Worm (Caenorhabditis elegans) whole organism, L4 larva: Measurements from ENCODE around the gene dmsr-13.

Experiments used
- D1046.2 ChIP-seq: fragments of 200-800 bp; sonication (Bioruptor generic); IDR thresholded peaks from 2 replicates; pipeline ENCODE4 v1.3.6; 2022; ENCODE audit warnings: missing genetic modification characterization, missing compliant biosample characterization
- F10B5.3 ChIP-seq: sonication (generic microtip); optimal IDR thresholded peaks from 2 replicates; lab custom pipeline; 2016; ENCODE audit warnings: mild to moderate bottlenecking, missing genetic modification characterization, missing compliant biosample characterization
- F44E2.7 ChIP-seq: fragments of 200-800 bp; sonication (Bioruptor generic); IDR thresholded peaks from 2 replicates; pipeline ENCODE4 v2.1.2; 2022; ENCODE audit warnings: missing genetic modification characterization, missing compliant biosample characterization
- R02D3.7 ChIP-seq: fragments of 150-350 bp; sonication (generic microtip); optimal IDR thresholded peaks from 3 replicates; lab custom pipeline; 2014; ENCODE audit warnings: missing biosample characterization, missing genetic modification characterization
- T20F7.1 ChIP-seq: fragments of 200-800 bp; sonication (Bioruptor generic); optimal IDR thresholded peaks from 2 replicates; lab custom pipeline; 2018; ENCODE audit warnings: mild to moderate bottlenecking, missing genetic modification characterization, missing compliant biosample characterization
- T26A8.4 ChIP-seq: fragments of 200-800 bp; sonication (Bioruptor generic); IDR thresholded peaks from 2 replicates; pipeline ENCODE4 v1.3.6; 2022; ENCODE audit warnings: missing genetic modification characterization, missing compliant biosample characterization
- Y48G9A.11 ChIP-seq: fragments of 200-800 bp; sonication (Bioruptor generic); IDR thresholded peaks from 2 replicates; pipeline ENCODE4 v1.3.6; 2022; ENCODE audit warnings: missing genetic modification reagents, missing genetic modification characterization, missing compliant biosample characterization
- Y5F2A.4 ChIP-seq: fragments of 200-800 bp; sonication (Bioruptor generic); optimal IDR thresholded peaks from 2 replicates; lab custom pipeline; 2018; ENCODE audit warnings: mild to moderate bottlenecking, missing genetic modification characterization, missing compliant biosample characterization
- ZK337.2 ChIP-seq: fragments of 200-800 bp; sonication (Bioruptor generic); IDR thresholded peaks from 2 replicates; pipeline ENCODE4 v1.3.6; 2022; ENCODE audit warnings: missing genetic modification reagents, missing genetic modification characterization, missing compliant biosample characterization
- ZK546.5 ChIP-seq, 2 experiments: sonication (generic microtip); optimal IDR thresholded peaks; 2 replicates each; lab custom pipeline; 2017; ENCODE audit warnings: missing biosample characterization in 2 of 2, missing genetic modification characterization in 2 of 2
- ama-1 ChIP-seq: fragments of 150-350 bp; optimal IDR thresholded peaks from 2 replicates; lab custom pipeline; 2014; ENCODE audit warnings: inconsistent platforms, mixed read lengths
- arid-1 ChIP-seq: fragments of 200-800 bp; sonication (Bioruptor generic); conservative IDR thresholded peaks from 2 replicates; pipeline ENCODE4 v1.3.6; 2022; ENCODE audit warnings: missing genetic modification reagents, missing genetic modification characterization, missing compliant biosample characterization
- ceh-20 ChIP-seq: fragments of 200-800 bp; sonication (Bioruptor generic); IDR thresholded peaks from 2 replicates; pipeline ENCODE4 v1.3.6; 2022; ENCODE audit warnings: missing genetic modification reagents, missing genetic modification characterization, missing compliant biosample characterization
- ceh-28 ChIP-seq: fragments of 150-350 bp; optimal IDR thresholded peaks from 2 replicates; lab custom pipeline; 2014; ENCODE audit warnings: missing biosample characterization, missing genetic modification reagents, missing genetic modification characterization
- ceh-62 ChIP-seq: sonication (generic microtip); optimal IDR thresholded peaks from 2 replicates; lab custom pipeline; 2017; ENCODE audit warnings: missing biosample characterization, missing genetic modification characterization
- ceh-82 ChIP-seq: sonication (generic microtip); optimal IDR thresholded peaks from 2 replicates; lab custom pipeline; 2017; ENCODE audit warnings: missing biosample characterization, missing genetic modification characterization
- ces-1 ChIP-seq: fragments of 150-350 bp; sonication (generic microtip); optimal IDR thresholded peaks from 4 replicates; lab custom pipeline; 2014; ENCODE audit warnings: missing biosample characterization, missing genetic modification reagents, missing genetic modification characterization
- cey-2 ChIP-seq: sonication (generic microtip); optimal IDR thresholded peaks from 3 replicates; lab custom pipeline; 2017; ENCODE audit warnings: missing genetic modification characterization, mild to moderate bottlenecking, missing compliant biosample characterization, antibody characterized with exemption, borderline replicate concordance; ENCODE audit not compliant: insufficient read depth
- daf-16 ChIP-seq, 3 experiments: sonication (generic microtip); optimal IDR thresholded peaks; 2 replicates each; lab custom pipeline; 2016 to 2017; ENCODE audit warnings: missing genetic modification characterization in 3 of 3, missing genetic modification reagents in 3 of 3, mild to moderate bottlenecking in 2 of 3, missing compliant biosample characterization in 2 of 3, missing biosample characterization in 1 of 3, moderate library complexity in 1 of 3
- daf-19 ChIP-seq: fragments of 200-800 bp; sonication (Bioruptor generic); conservative IDR thresholded peaks from 2 replicates; pipeline ENCODE4 v1.3.6; 2022; ENCODE audit warnings: missing genetic modification characterization, missing compliant biosample characterization
- daf-8 ChIP-seq: fragments of 200-800 bp; sonication (Bioruptor generic); IDR thresholded peaks from 2 replicates; pipeline ENCODE4 v1.3.6; 2022; ENCODE audit warnings: missing genetic modification characterization, missing compliant biosample characterization
- dmd-6 ChIP-seq: fragments of 200-800 bp; sonication (Bioruptor generic); IDR thresholded peaks from 2 replicates; pipeline ENCODE4 v1.3.6; 2022; ENCODE audit warnings: missing genetic modification reagents, missing genetic modification characterization, missing compliant biosample characterization
- dmd-8 ChIP-seq: fragments of 200-800 bp; sonication (Bioruptor generic); IDR thresholded peaks from 2 replicates; pipeline ENCODE4 v1.3.6; 2022; ENCODE audit warnings: missing genetic modification characterization, missing compliant biosample characterization
- dpl-1 ChIP-seq: fragments of 150-350 bp; optimal IDR thresholded peaks from 2 replicates; lab custom pipeline; 2014; ENCODE audit warnings: missing biosample characterization, missing genetic modification reagents, missing genetic modification characterization
- jun-1 ChIP-seq: fragments of 150-350 bp; optimal IDR thresholded peaks from 2 replicates; lab custom pipeline; 2014; ENCODE audit warnings: missing biosample characterization, missing genetic modification reagents, missing genetic modification characterization
- lin-39 ChIP-seq: fragments of 150-350 bp; optimal IDR thresholded peaks from 2 replicates; lab custom pipeline; 2014; ENCODE audit warnings: missing biosample characterization, missing genetic modification reagents, missing genetic modification characterization
- lsy-2 ChIP-seq, 2 experiments: fragments of 150-350 bp in 1 of 2; sonication (generic microtip) in 1 of 2; optimal IDR thresholded peaks; 2 replicates each; lab custom pipeline; 2014 to 2017; ENCODE audit warnings: missing biosample characterization in 2 of 2, missing genetic modification characterization in 2 of 2
- madf-5 ChIP-seq, 2 experiments: fragments of 200-800 bp; sonication (Bioruptor generic); IDR thresholded peaks; 2 replicates each; pipeline ENCODE4 v1.3.6; 2022; ENCODE audit warnings: missing compliant biosample characterization in 2 of 2, missing genetic modification characterization in 2 of 2
- madf-9 ChIP-seq: fragments of 200-800 bp; sonication (Bioruptor generic); conservative IDR thresholded peaks from 2 replicates; pipeline ENCODE4 v1.3.6; 2022; ENCODE audit warnings: missing genetic modification reagents, missing genetic modification characterization, missing compliant biosample characterization
- mdl-1 ChIP-seq, 2 experiments: fragments of 150-350 bp in 1 of 2; sonication (generic microtip) in 1 of 2; optimal IDR thresholded peaks; 2 replicates each; lab custom pipeline; 2014 to 2017; ENCODE audit warnings: missing biosample characterization in 2 of 2, missing genetic modification characterization in 2 of 2
- mes-2 ChIP-seq: sonication (generic microtip); optimal IDR thresholded peaks from 2 replicates; lab custom pipeline; 2016; ENCODE audit warnings: missing genotype, mild to moderate bottlenecking, missing genetic modification characterization, missing compliant biosample characterization; ENCODE audit not compliant: poor library complexity, severe bottlenecking
- mxl-2 ChIP-seq: fragments of 200-800 bp; sonication (Bioruptor generic); conservative IDR thresholded peaks from 2 replicates; pipeline ENCODE4 v1.3.6; 2022; ENCODE audit warnings: missing genetic modification reagents, missing genetic modification characterization, missing compliant biosample characterization
- nhr-102 ChIP-seq: sonication (generic microtip); optimal IDR thresholded peaks from 2 replicates; lab custom pipeline; 2016; ENCODE audit warnings: mild to moderate bottlenecking, missing genetic modification characterization, moderate library complexity, missing compliant biosample characterization
- nhr-11 ChIP-seq: fragments of 150-350 bp; optimal IDR thresholded peaks from 2 replicates; lab custom pipeline; 2014; ENCODE audit warnings: missing biosample characterization, missing genetic modification characterization
- nhr-28 ChIP-seq: fragments of 150-350 bp; optimal IDR thresholded peaks from 2 replicates; lab custom pipeline; 2014; ENCODE audit warnings: missing biosample characterization, missing genetic modification characterization
- nhr-42 ChIP-seq: fragments of 200-800 bp; sonication (Bioruptor generic); IDR thresholded peaks from 2 replicates; pipeline ENCODE4 v1.3.6; 2022; ENCODE audit warnings: missing genetic modification characterization, missing compliant biosample characterization
- nhr-76 ChIP-seq: fragments of 150-350 bp; optimal IDR thresholded peaks from 2 replicates; lab custom pipeline; 2014; ENCODE audit warnings: missing biosample characterization, missing genetic modification characterization
- php-3 ChIP-seq: fragments of 200-800 bp; sonication (Bioruptor generic); IDR thresholded peaks from 2 replicates; pipeline ENCODE4 v1.3.6; 2022; ENCODE audit warnings: missing genetic modification reagents, missing genetic modification characterization, missing compliant biosample characterization
- pqm-1 ChIP-seq: sonication (generic microtip); optimal IDR thresholded peaks from 2 replicates; lab custom pipeline; 2017; ENCODE audit warnings: missing biosample characterization, missing genetic modification characterization
- rbr-2 ChIP-seq: sonication (generic microtip); optimal IDR thresholded peaks from 2 replicates; lab custom pipeline; 2016; ENCODE audit warnings: missing genotype, missing genetic modification characterization, missing compliant biosample characterization
- sdz-12 ChIP-seq: fragments of 200-800 bp; sonication (Bioruptor generic); optimal IDR thresholded peaks from 2 replicates; lab custom pipeline; 2018; ENCODE audit warnings: mild to moderate bottlenecking, missing genetic modification characterization, missing compliant biosample characterization
- set-16 ChIP-seq: fragments of 200-800 bp; sonication (Bioruptor generic); IDR thresholded peaks from 2 replicates; pipeline ENCODE4 v1.3.6; 2022; ENCODE audit warnings: missing genetic modification reagents, missing genetic modification characterization, missing compliant biosample characterization
- skn-1 ChIP-seq: fragments of 150-350 bp; optimal IDR thresholded peaks from 2 replicates; lab custom pipeline; 2014; ENCODE audit warnings: missing biosample characterization, missing genetic modification characterization
- spr-3 ChIP-seq: fragments of 200-800 bp; sonication (Bioruptor generic); optimal IDR thresholded peaks from 2 replicates; lab custom pipeline; 2018; ENCODE audit warnings: mild to moderate bottlenecking, missing genetic modification characterization, missing compliant biosample characterization
- tag-97 ChIP-seq: fragments of 200-800 bp; sonication (Bioruptor generic); IDR thresholded peaks from 2 replicates; pipeline ENCODE4 v1.3.6; 2022; ENCODE audit warnings: missing genetic modification characterization, missing compliant biosample characterization
- unc-39 ChIP-seq: sonication (generic microtip); optimal IDR thresholded peaks from 2 replicates; lab custom pipeline; 2017; ENCODE audit warnings: missing biosample characterization, missing genetic modification characterization
- vab-7 ChIP-seq: fragments of 200-800 bp; sonication (Bioruptor generic); IDR thresholded peaks from 2 replicates; pipeline ENCODE4 v1.3.6; 2022; ENCODE audit warnings: missing genetic modification reagents, missing genetic modification characterization, missing compliant biosample characterization
- zag-1 ChIP-seq: fragments of 150-350 bp; optimal IDR thresholded peaks from 2 replicates; lab custom pipeline; 2014; ENCODE audit warnings: missing biosample characterization, missing genetic modification characterization
- zfp-3 ChIP-seq: fragments of 200-800 bp; sonication (Bioruptor generic); conservative IDR thresholded peaks from 2 replicates; pipeline ENCODE4 v1.3.6; 2022; ENCODE audit warnings: missing genetic modification reagents, missing genetic modification characterization, missing compliant biosample characterization
- zip-2 ChIP-seq: fragments of 150-350 bp; optimal IDR thresholded peaks from 2 replicates; lab custom pipeline; 2014; ENCODE audit warnings: missing biosample characterization, missing genetic modification characterization
- ztf-11 ChIP-seq: fragments of 150-350 bp; optimal IDR thresholded peaks from 2 replicates; lab custom pipeline; 2014; ENCODE audit warnings: missing biosample characterization, missing genetic modification characterization

dmsr-13 gene

ce11 chrV:6784853-6785492 is 34.7 kb downstream of the dmsr-13 start, which contains the start of the genes spn-4 and spe-39 (continued):
- no peak for TF ChIP-seq R02D3.7 (tag; lab: Kevin White, UChicago)
- peak; percentile 40 for TF ChIP-seq rbr-2 (tag; lab: Kevin White, UChicago)
- no peak for TF ChIP-seq nhr-102 (tag; lab: Kevin White, UChicago)
- no peak for TF ChIP-seq mxl-2 (GFP tag; lab: Robert Waterston, UW)
- TF ChIP-seq Y5F2A.4 (GFP tag; lab: Kevin White, UChicago), result no peak
- TF ChIP-seq dmd-8 (GFP tag; lab: Robert Waterston, UW), result no peak
- no peak for TF ChIP-seq sdz-12
- TF ChIP-seq zip-2 (tag; lab: Kevin White, UChicago), result no peak
- no peak for TF ChIP-seq skn-1 (tag; lab: Kevin White, UChicago)
- TF ChIP-seq madf-9, result 0 out of 2 replicates have a peak, but pooled peaks have one; percentile 21
- no peak for TF ChIP-seq tag-97
- TF ChIP-seq ZK337.2, result no peak
- TF ChIP-seq ceh-62 (tag; lab: Kevin White, UChicago), result no peak
- peak; percentile 13 for TF ChIP-seq T20F7.1 (GFP tag; lab: Kevin White, UChicago)
- peak; percentile 53; the same call in 1 of the 2 replicates for TF ChIP-seq dmd-6
- peak; percentile 93 for TF ChIP-seq mes-2 (tag; lab: Kevin White, UChicago)
- TF ChIP-seq set-16 (GFP tag; lab: Robert Waterston, UW), result no peak
- TF ChIP-seq spr-3 (GFP tag; lab: Kevin White, UChicago), result no peak
- peak; percentile 94 for TF ChIP-seq dpl-1 (GFP tag; lab: Kevin White, UChicago)
- no peak for TF ChIP-seq madf-5 (GFP tag; IDR thresholded peaks at IDR 0.05; lab: Robert Waterston, UW)
- no peak for TF ChIP-seq F44E2.7 (GFP tag; lab: Robert Waterston, UW)
- TF ChIP-seq ceh-82 (tag; lab: Kevin White, UChicago), result no peak
- TF ChIP-seq daf-8 (GFP tag; lab: Robert Waterston, UW), result no peak
- no peak for TF ChIP-seq vab-7 (GFP tag; lab: Robert Waterston, UW)
- no peak for TF ChIP-seq daf-19 (GFP tag; lab: Robert Waterston, UW)
- TF ChIP-seq daf-16 (GFP tag; optimal IDR thresholded peaks at IDR 0.05; lab: Kevin White, UChicago), result peak in 1 of 2 experiments; percentile 17
- TF ChIP-seq daf-16 (tag; optimal IDR thresholded peaks at IDR 0.05; lab: Kevin White, UChicago), result no peak
- no peak for TF ChIP-seq zfp-3 (GFP tag; lab: Robert Waterston, UW)
- TF ChIP-seq mdl-1 (tag; optimal IDR thresholded peaks at IDR 0.05; lab: Kevin White, UChicago), result peak in 1 of 2 experiments; percentile 16
- TF ChIP-seq nhr-11, result no peak
- no peak for TF ChIP-seq ztf-11 (tag; lab: Kevin White, UChicago)
- TF ChIP-seq nhr-42, result no peak
- TF ChIP-seq ZK546.5 (tag; optimal IDR thresholded peaks at IDR 0.05; lab: Kevin White, UChicago), result no peak
- TF ChIP-seq php-3, result no peak
- no peak for TF ChIP-seq jun-1 (tag; lab: Kevin White, UChicago)
- TF ChIP-seq F10B5.3 (tag; lab: Kevin White, UChicago), result no peak
- no peak for TF ChIP-seq ceh-28 (tag; lab: Kevin White, UChicago)
- TF ChIP-seq zag-1 (tag; lab: Kevin White, UChicago), result no peak
- TF ChIP-seq nhr-76 (tag; lab: Kevin White, UChicago), result no peak
- peak; percentile 1 for TF ChIP-seq nhr-28 (tag; lab: Kevin White, UChicago)
- TF ChIP-seq D1046.2 (GFP tag; lab: Robert Waterston, UW), result no peak
- TF ChIP-seq arid-1 (GFP tag; lab: Robert Waterston, UW), result no peak
- TF ChIP-seq unc-39 (tag; lab: Kevin White, UChicago), result no peak
- peak in 1 of 2 experiments; percentile 77 for TF ChIP-seq lsy-2 (tag; optimal IDR thresholded peaks at IDR 0.05; lab: Kevin White, UChicago)
- peak; percentile 57 for TF ChIP-seq T26A8.4 (GFP tag; lab: Robert Waterston, UW)
- no peak for TF ChIP-seq ama-1
- TF ChIP-seq cey-2 (tag; lab: Kevin White, UChicago), result no peak
- TF ChIP-seq lin-39 (tag; lab: Kevin White, UChicago), result no peak
- no peak for TF ChIP-seq Y48G9A.11 (GFP tag; lab: Robert Waterston, UW)
- TF ChIP-seq ces-1 (GFP tag; lab: Kevin White, UChicago), result no peak
- TF ChIP-seq ceh-20 (GFP tag; lab: Robert Waterston, UW), result peak; percentile 47; the same call in 1 of the 2 replicates
- no peak for TF ChIP-seq pqm-1 (tag; lab: Kevin White, UChicago)
